Fruit fly (Drosophila melanogaster) whole organism, embryonic: ENCODE results near the gene Atpalpha.

ENCODE experiments used
- Adf1 ChIP-seq: fragments of 200-800 bp; sonication (Bioruptor generic); IDR thresholded peaks from 2 replicates; pipeline ENCODE4 v1.3.6; 2022; ENCODE audit warnings: missing biosample characterization, missing genetic modification characterization
- C15 ChIP-seq: fragments of 200-800 bp; sonication (Bioruptor generic); IDR thresholded peaks from 3 replicates; pipeline ENCODE4 v1.3.6; 2022; ENCODE audit warnings: missing biosample characterization, missing genetic modification characterization
- CG10209 ChIP-seq: fragments of 200-800 bp; sonication (Bioruptor generic); optimal IDR thresholded peaks from 3 replicates; lab custom pipeline; 2017; ENCODE audit warnings: missing biosample characterization, mild to moderate bottlenecking, missing genetic modification characterization, missing genetic modification reagents
- CG10267 ChIP-seq: fragments of 200-800 bp; sonication (Bioruptor generic); optimal IDR thresholded peaks from 2 replicates; lab custom pipeline; 2018; ENCODE audit warnings: missing biosample characterization, mild to moderate bottlenecking, missing genetic modification characterization, moderate library complexity
- CG11560 ChIP-seq: fragments of 200-800 bp; sonication (Bioruptor generic); IDR thresholded peaks from 3 replicates; pipeline ENCODE4 v1.3.6; 2022; ENCODE audit warnings: missing biosample characterization, missing genetic modification characterization
- CG12744 ChIP-seq: fragments of 200-800 bp; sonication (Bioruptor generic); optimal IDR thresholded peaks from 2 replicates; lab custom pipeline; 2016; ENCODE audit warnings: missing biosample characterization, missing genetic modification characterization
- CG12942 ChIP-seq: fragments of 200-800 bp; sonication (Bioruptor generic); optimal IDR thresholded peaks from 3 replicates; lab custom pipeline; 2016; ENCODE audit warnings: missing biosample characterization, missing genetic modification characterization
- CG15514 ChIP-seq: fragments of 200-800 bp; sonication (Bioruptor generic); optimal IDR thresholded peaks from 3 replicates; lab custom pipeline; 2017; ENCODE audit warnings: missing biosample characterization, missing genetic modification characterization, mild to moderate bottlenecking, moderate library complexity, missing genetic modification reagents
- CG16779 ChIP-seq: fragments of 200-800 bp; sonication (Bioruptor generic); IDR thresholded peaks from 2 replicates; pipeline ENCODE4 v1.3.6; 2022; ENCODE audit warnings: missing biosample characterization, missing genetic modification characterization
- CG16863 ChIP-seq: fragments of 200-800 bp; sonication (Bioruptor generic); optimal IDR thresholded peaks from 3 replicates; lab custom pipeline; 2016; ENCODE audit warnings: missing biosample characterization, missing genetic modification characterization
- CG17568 ChIP-seq: fragments of 200-800 bp; sonication (Bioruptor generic); optimal IDR thresholded peaks from 2 replicates; lab custom pipeline; 2018; ENCODE audit warnings: missing biosample characterization, mild to moderate bottlenecking, missing genetic modification characterization, moderate library complexity
- CG18599 ChIP-seq: fragments of 200-800 bp; sonication (Bioruptor generic); optimal IDR thresholded peaks from 3 replicates; lab custom pipeline; 2017; ENCODE audit warnings: missing biosample characterization, missing genetic modification characterization, mild to moderate bottlenecking, moderate library complexity, missing genetic modification reagents
- CG33557 ChIP-seq: fragments of 200-800 bp; sonication (Bioruptor generic); optimal IDR thresholded peaks from 2 replicates; lab custom pipeline; 2019; ENCODE audit warnings: missing biosample characterization, mild to moderate bottlenecking, missing genetic modification characterization, moderate library complexity
- CG42726 ChIP-seq: fragments of 200-800 bp; sonication (Bioruptor generic); IDR thresholded peaks from 2 replicates; pipeline ENCODE4 v1.3.6; 2022; ENCODE audit warnings: missing biosample characterization, missing genetic modification characterization; ENCODE audit not compliant: partially characterized antibody
- CG4854 ChIP-seq: fragments of 200-800 bp; sonication (Bioruptor generic); optimal IDR thresholded peaks from 2 replicates; lab custom pipeline; 2016; ENCODE audit warnings: missing biosample characterization, missing genetic modification characterization, inconsistent platforms
- CG5953 ChIP-seq: fragments of 200-800 bp; sonication (Bioruptor generic); IDR thresholded peaks from 2 replicates; pipeline ENCODE4 v1.3.6; 2022; ENCODE audit warnings: missing biosample characterization, missing genetic modification characterization
- CG6272 ChIP-seq: fragments of 200-800 bp; sonication (Bioruptor generic); IDR thresholded peaks from 2 replicates; pipeline ENCODE4 v1.3.6; 2022; ENCODE audit warnings: missing biosample characterization, missing genetic modification characterization
- CG7271 ChIP-seq: fragments of 200-800 bp; sonication (Bioruptor generic); optimal IDR thresholded peaks from 2 replicates; lab custom pipeline; 2018; ENCODE audit warnings: missing biosample characterization, mild to moderate bottlenecking, missing genetic modification characterization, moderate library complexity
- CG8089 ChIP-seq: fragments of 200-800 bp; sonication (Bioruptor generic); optimal IDR thresholded peaks from 3 replicates; lab custom pipeline; 2016; ENCODE audit warnings: missing biosample characterization, missing genetic modification characterization
- CG8944 ChIP-seq: fragments of 200-800 bp; sonication (Bioruptor generic); optimal IDR thresholded peaks from 3 replicates; lab custom pipeline; 2016; ENCODE audit warnings: missing biosample characterization, missing genetic modification characterization
- CG9876 ChIP-seq: fragments of 200-800 bp; sonication (Bioruptor generic); optimal IDR thresholded peaks from 2 replicates; lab custom pipeline; 2016; ENCODE audit warnings: missing biosample characterization, missing genetic modification characterization
- D19B ChIP-seq: fragments of 200-800 bp; sonication (Bioruptor generic); optimal IDR thresholded peaks from 2 replicates; lab custom pipeline; 2017; ENCODE audit warnings: missing biosample characterization, mild to moderate bottlenecking, missing genetic modification characterization
- Eip74EF ChIP-seq, 2 experiments: fragments of 200-800 bp in 1 of 2; fragments of >200 bp in 1 of 2; sonication (Bioruptor generic) in 1 of 2; optimal IDR thresholded peaks; 2 replicates each; lab custom pipeline; 2017 to 2019; ENCODE audit warnings: missing biosample characterization in 2 of 2, missing genetic modification characterization in 2 of 2, mild to moderate bottlenecking in 1 of 2, moderate library complexity in 1 of 2
- Ets65A ChIP-seq: fragments of 200-800 bp; sonication (Bioruptor generic); peaks from one replicate; lab custom pipeline; 2016; ENCODE audit warnings: missing biosample characterization, missing genetic modification characterization
- Ets97D ChIP-seq: fragments of 200-800 bp; sonication (Bioruptor generic); optimal IDR thresholded peaks from 3 replicates; lab custom pipeline; 2016; ENCODE audit warnings: missing biosample characterization, missing genetic modification characterization
- Gsc ChIP-seq: fragments of 200-800 bp; sonication (Bioruptor generic); IDR thresholded peaks from 2 replicates; pipeline ENCODE4 v1.3.6; 2022; ENCODE audit warnings: missing biosample characterization, missing genetic modification characterization
- HLHmδ ChIP-seq: fragments of 200-800 bp; sonication (Bioruptor generic); optimal IDR thresholded peaks from 2 replicates; lab custom pipeline; 2018; ENCODE audit warnings: missing biosample characterization, mild to moderate bottlenecking, missing genetic modification characterization, moderate library complexity
- Hand ChIP-seq: fragments of 200-800 bp; sonication (Bioruptor generic); optimal IDR thresholded peaks from 2 replicates; lab custom pipeline; 2017; ENCODE audit warnings: mild to moderate bottlenecking, missing biosample characterization, missing genetic modification reagents, missing genetic modification characterization
- Hmx ChIP-seq: fragments of 200-800 bp; sonication (Bioruptor generic); optimal IDR thresholded peaks from 2 replicates; lab custom pipeline; 2016; ENCODE audit warnings: missing biosample characterization, missing genetic modification characterization
- Lim3 ChIP-seq: fragments of 200-800 bp; sonication (Bioruptor generic); IDR thresholded peaks from 2 replicates; pipeline ENCODE4 v1.3.6; 2022; ENCODE audit warnings: missing biosample characterization, missing genetic modification characterization
- Opbp ChIP-seq: fragments of 200-800 bp; sonication (Bioruptor generic); IDR thresholded peaks from 3 replicates; pipeline ENCODE4 v1.3.6; 2022; ENCODE audit warnings: missing biosample characterization, missing genetic modification characterization; ENCODE audit not compliant: partially characterized antibody
- Pdp1 ChIP-seq, 2 experiments: fragments of 200-800 bp; sonication (Bioruptor generic); optimal IDR thresholded peaks; 3 replicates each; lab custom pipeline; 2016; ENCODE audit warnings: missing biosample characterization in 2 of 2, missing genetic modification characterization in 2 of 2, mild to moderate bottlenecking in 1 of 2, moderate library complexity in 1 of 2
- Sin3A ChIP-seq: fragments of >200 bp; optimal IDR thresholded peaks from 2 replicates; lab custom pipeline; 2018
- Six4 ChIP-seq: fragments of 200-800 bp; sonication (Bioruptor generic); optimal IDR thresholded peaks from 2 replicates; lab custom pipeline; 2016; ENCODE audit warnings: missing biosample characterization, missing genetic modification characterization
- Tbp ChIP-seq: fragments of >200 bp; optimal IDR thresholded peaks from 2 replicates; lab custom pipeline; 2018; ENCODE audit warnings: missing biosample characterization, missing genetic modification characterization
- ash1 ChIP-seq: fragments of 200-800 bp; sonication (Bioruptor generic); optimal IDR thresholded peaks from 2 replicates; lab custom pipeline; 2018; ENCODE audit warnings: missing biosample characterization, mild to moderate bottlenecking, missing genetic modification characterization
- bowl ChIP-seq: fragments of 200-800 bp; sonication (Bioruptor generic); IDR thresholded peaks from 2 replicates; pipeline ENCODE4 v1.3.6; 2022; ENCODE audit warnings: missing biosample characterization, missing genetic modification characterization
- br ChIP-seq: fragments of >200 bp; optimal IDR thresholded peaks from 2 replicates; lab custom pipeline; 2017
- croc ChIP-seq: fragments of 200-800 bp; sonication (Bioruptor generic); conservative IDR thresholded peaks from 3 replicates; pipeline ENCODE4 v1.3.6; 2022; ENCODE audit warnings: missing biosample characterization, missing genetic modification characterization
- dmrt99B ChIP-seq: fragments of 200-800 bp; sonication (Bioruptor generic); optimal IDR thresholded peaks from 2 replicates; lab custom pipeline; 2018; ENCODE audit warnings: missing biosample characterization, mild to moderate bottlenecking, missing genetic modification characterization, moderate library complexity
- ems ChIP-seq: fragments of 200-800 bp; sonication (Bioruptor generic); optimal IDR thresholded peaks from 3 replicates; lab custom pipeline; 2016; ENCODE audit warnings: missing biosample characterization, missing genetic modification characterization
- en ChIP-seq: fragments of 200-800 bp; sonication (Bioruptor generic); optimal IDR thresholded peaks from 2 replicates; lab custom pipeline; 2016; ENCODE audit warnings: missing biosample characterization, missing genetic modification characterization
- gsb-n ChIP-seq: fragments of 200-800 bp; sonication (Bioruptor generic); optimal IDR thresholded peaks from 3 replicates; lab custom pipeline; 2018; ENCODE audit warnings: missing biosample characterization, mild to moderate bottlenecking, missing genetic modification characterization
- odd ChIP-seq: fragments of 200-800 bp; sonication (Bioruptor generic); optimal IDR thresholded peaks from 2 replicates; lab custom pipeline; 2017; ENCODE audit warnings: missing biosample characterization, mild to moderate bottlenecking, missing genetic modification characterization
- otp ChIP-seq: fragments of 200-800 bp; sonication (Bioruptor generic); IDR thresholded peaks from 3 replicates; pipeline ENCODE4, ENCODE4 v1.3.6; 2022; ENCODE audit warnings: missing biosample characterization, missing genetic modification characterization
- seq ChIP-seq: fragments of 200-800 bp; sonication (Bioruptor generic); IDR thresholded peaks from 2 replicates; pipeline ENCODE4 v1.3.6; 2022; ENCODE audit warnings: missing biosample characterization, missing genetic modification characterization
- shn ChIP-seq: fragments of 200-800 bp; sonication (Bioruptor generic); optimal IDR thresholded peaks from 3 replicates; lab custom pipeline; 2016; ENCODE audit warnings: missing biosample characterization, missing genetic modification characterization
- slou ChIP-seq: fragments of 200-800 bp; sonication (Bioruptor generic); optimal IDR thresholded peaks from 3 replicates; lab custom pipeline; 2016; ENCODE audit warnings: missing biosample characterization, missing genetic modification characterization
- sqz ChIP-seq: fragments of 200-800 bp; sonication (Bioruptor generic); optimal IDR thresholded peaks from 3 replicates; lab custom pipeline; 2018; ENCODE audit warnings: missing biosample characterization, mild to moderate bottlenecking, missing genetic modification characterization
- ttk ChIP-seq: fragments of 200-800 bp; sonication (Bioruptor generic); IDR thresholded peaks from 2 replicates; pipeline ENCODE4 v2.1.2; 2022; ENCODE audit warnings: missing biosample characterization, missing genetic modification characterization

Gene Atpalpha

DNA sequence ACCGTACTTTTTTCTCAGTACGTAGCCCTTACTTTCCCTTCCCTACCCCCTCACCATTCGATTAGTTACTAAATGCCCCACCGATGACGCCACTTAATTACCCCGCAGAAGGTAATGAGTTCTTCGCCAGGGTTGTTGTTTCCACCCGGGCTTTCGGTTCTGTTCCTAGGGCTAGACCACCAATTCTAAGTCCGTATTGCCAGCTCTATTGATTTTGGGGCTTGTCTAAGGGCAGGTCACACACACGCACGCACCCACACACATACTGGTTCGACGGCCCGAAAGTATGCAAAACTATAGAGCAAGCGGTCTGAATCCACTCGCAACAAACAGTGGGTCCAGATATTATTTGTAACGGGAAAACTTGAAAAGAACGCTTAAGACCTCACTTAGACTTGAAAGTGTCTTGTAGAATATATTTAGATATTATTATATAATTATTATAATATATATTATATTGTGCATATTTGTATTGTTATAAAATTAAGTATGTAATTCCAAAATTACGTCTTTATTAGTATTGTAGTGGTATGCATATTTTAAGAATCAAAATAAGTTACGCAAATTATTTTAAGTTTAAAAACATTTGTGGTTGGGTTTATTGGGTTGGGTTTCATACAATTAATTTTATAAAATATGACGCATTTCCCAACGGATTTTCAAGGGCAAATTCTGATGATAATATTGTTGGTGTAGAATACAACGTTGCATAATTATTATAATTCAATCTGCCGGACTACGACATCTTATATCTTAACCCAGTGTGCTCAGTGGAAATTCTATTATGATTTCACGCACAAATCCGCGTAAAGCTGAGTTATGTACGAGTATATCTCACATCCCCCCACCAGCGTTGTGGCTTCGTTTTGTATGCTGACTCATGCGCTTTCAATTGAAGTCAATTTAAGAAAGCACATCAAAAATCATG, 1.5 kb downstream of the Atpalpha start (continued):
- TF ChIP-seq shn (GFP tag; lab: Kevin White, UChicago) (no peak), CG9876 (GFP tag; lab: Kevin White, UChicago) (no peak), ttk (GFP tag; lab: Robert Waterston, UW) (peak; percentile 64; the same call in 1 of the 2 replicates), ems (GFP tag; lab: Kevin White, UChicago) (no peak), CG17568 (no peak), CG6272 (GFP tag; lab: Robert Waterston, UW) (no peak), CG5953 (no peak), Pdp1 (GFP tag; optimal IDR thresholded peaks at IDR 0.05; lab: Kevin White, UChicago) (peak in 1 of 2 experiments; percentile 49), CG16779 (GFP tag; lab: Robert Waterston, UW) (no peak), D19B (GFP tag; lab: Kevin White, UChicago) (peak; percentile 0), CG8089 (GFP tag; lab: Kevin White, UChicago) (no peak), CG7271 (tag; lab: Kevin White, UChicago) (no peak), CG10209 (GFP tag; lab: Kevin White, UChicago) (peak; percentile 47), HLHmδ (GFP tag; lab: Kevin White, UChicago) (no peak), CG4854 (GFP tag; lab: Kevin White, UChicago) (no peak), CG42726 (GFP tag; lab: Robert Waterston, UW) (no peak), Lim3 (GFP tag; lab: Robert Waterston, UW) (no peak), C15 (GFP tag; lab: Robert Waterston, UW) (no peak), slou (GFP tag; lab: Kevin White, UChicago) (no peak), CG15514 (GFP tag; lab: Kevin White, UChicago) (no peak), br (lab: Kevin White, UChicago) (no peak), CG16863 (GFP tag; lab: Kevin White, UChicago) (no peak), Tbp (GFP tag; lab: Kevin White, UChicago) (no peak), seq (GFP tag; lab: Robert Waterston, UW) (no peak), CG18599 (GFP tag; lab: Kevin White, UChicago) (peak; percentile 52), gsb-n (tag; lab: Kevin White, UChicago) (peak; percentile 36), otp (GFP tag; lab: Robert Waterston, UW) (no peak), CG12942 (no peak), Sin3A (lab: Kevin White, UChicago) (no peak), odd (GFP tag; lab: Kevin White, UChicago) (peak; percentile 2), CG8944 (GFP tag; lab: Kevin White, UChicago) (no peak), Eip74EF (GFP tag; optimal IDR thresholded peaks at IDR 0.05; lab: Kevin White, UChicago) (peak in 1 of 2 experiments; percentile 26), bowl (GFP tag; lab: Robert Waterston, UW) (no peak), Hmx (GFP tag; lab: Kevin White, UChicago) (no peak), sqz (GFP tag; lab: Kevin White, UChicago) (no peak), Gsc (GFP tag; lab: Robert Waterston, UW) (no peak), Hand (peak; percentile 71), CG12744 (no peak), croc (GFP tag; lab: Robert Waterston, UW) (no peak), en (no peak), Adf1 (GFP tag; lab: Robert Waterston, UW) (no peak), ash1 (GFP tag; lab: Kevin White, UChicago) (no peak), Opbp (no peak), Ets97D (GFP tag; lab: Kevin White, UChicago) (no peak), CG11560 (tag; lab: Robert Waterston, UW) (no peak), Ets65A (GFP tag; lab: Kevin White, UChicago) (no peak), Six4 (GFP tag; lab: Kevin White, UChicago) (no peak), CG10267 (tag; lab: Kevin White, UChicago) (peak; percentile 35), CG33557 (GFP tag; lab: Kevin White, UChicago) (no peak), dmrt99B (tag; lab: Kevin White, UChicago) (peak; percentile 60)
